Worm (Caenorhabditis elegans) whole organism, L2 larva: ENCODE measurements around the gene nep-5.
A peak's percentile ranks its signal among the peaks of the same experiment; 100 is the strongest.

Source experiments
- C34F6.9 ChIP-seq: fragments of 150-350 bp; optimal IDR thresholded peaks from 2 replicates; lab custom pipeline; 2014; ENCODE audit warnings: missing biosample characterization, missing genetic modification characterization
- F13H6.1 ChIP-seq: sonication (generic microtip); optimal IDR thresholded peaks from 2 replicates; lab custom pipeline; 2016; ENCODE audit warnings: missing genetic modification characterization, missing compliant biosample characterization
- R02D3.7 ChIP-seq: fragments of 150-350 bp; optimal IDR thresholded peaks from 2 replicates; lab custom pipeline; 2014; ENCODE audit warnings: missing biosample characterization, missing genetic modification characterization
- Y55F3AM.14 ChIP-seq: fragments of 200-800 bp; sonication (Bioruptor generic); optimal IDR thresholded peaks from 2 replicates; lab custom pipeline; 2018; ENCODE audit warnings: mild to moderate bottlenecking, missing genetic modification characterization, missing compliant biosample characterization
- ZK546.5 ChIP-seq: sonication (generic microtip); optimal IDR thresholded peaks from 2 replicates; lab custom pipeline; 2017; ENCODE audit warnings: missing biosample characterization, missing genetic modification characterization
- alr-1 ChIP-seq: fragments of 150-350 bp; optimal IDR thresholded peaks from 2 replicates; lab custom pipeline; 2014; ENCODE audit warnings: missing biosample characterization, missing genetic modification characterization
- ama-1 ChIP-seq: fragments of 150-350 bp; optimal IDR thresholded peaks from 2 replicates; lab custom pipeline; 2018; ENCODE audit warnings: inconsistent platforms
- egl-27 ChIP-seq: sonication (generic microtip); optimal IDR thresholded peaks from 3 replicates; lab custom pipeline; 2017; ENCODE audit warnings: missing biosample characterization, missing genetic modification reagents, missing genetic modification characterization
- elt-3 ChIP-seq: sonication (generic microtip); optimal IDR thresholded peaks from 2 replicates; lab custom pipeline; 2017; ENCODE audit warnings: missing biosample characterization, missing genetic modification characterization
- fos-1 ChIP-seq: fragments of 150-350 bp; optimal IDR thresholded peaks from 2 replicates; lab custom pipeline; 2014; ENCODE audit warnings: missing biosample characterization, missing genetic modification characterization
- gmeb-1 ChIP-seq: fragments of 150-350 bp; optimal IDR thresholded peaks from 2 replicates; lab custom pipeline; 2014; ENCODE audit warnings: missing biosample characterization, missing genetic modification characterization
- lin-13 ChIP-seq: fragments of 150-350 bp; optimal IDR thresholded peaks from 2 replicates; lab custom pipeline; 2014; ENCODE audit warnings: missing biosample characterization, missing genetic modification reagents, missing genetic modification characterization
- lin-39 ChIP-seq: fragments of 150-350 bp; optimal IDR thresholded peaks from 2 replicates; lab custom pipeline; 2014; ENCODE audit warnings: missing biosample characterization, missing genetic modification reagents, missing genetic modification characterization
- lsy-2 ChIP-seq, 2 experiments: fragments of 150-350 bp in 1 of 2; sonication (generic microtip) in 1 of 2; optimal IDR thresholded peaks; 2 replicates each; lab custom pipeline; 2014 to 2017; ENCODE audit warnings: missing biosample characterization in 2 of 2, missing genetic modification characterization in 2 of 2
- mab-5 ChIP-seq: fragments of 150-350 bp; optimal IDR thresholded peaks from 2 replicates; lab custom pipeline; 2014; ENCODE audit warnings: missing biosample characterization, missing genetic modification characterization
- mbf-1 ChIP-seq: sonication (generic microtip); optimal IDR thresholded peaks from 2 replicates; lab custom pipeline; 2017; ENCODE audit warnings: missing biosample characterization, missing genetic modification characterization
- mdl-1 ChIP-seq, 2 experiments: fragments of 150-350 bp in 1 of 2; sonication (generic microtip) in 1 of 2; optimal IDR thresholded peaks; 2 replicates each; lab custom pipeline; 2017; ENCODE audit warnings: missing biosample characterization in 2 of 2, missing genetic modification characterization in 2 of 2
- nhr-10 ChIP-seq: sonication (generic microtip); optimal IDR thresholded peaks from 2 replicates; lab custom pipeline; 2017; ENCODE audit warnings: missing biosample characterization, missing genetic modification characterization
- nhr-11 ChIP-seq: fragments of 150-350 bp; optimal IDR thresholded peaks from 2 replicates; lab custom pipeline; 2014; ENCODE audit warnings: missing biosample characterization, missing genetic modification characterization
- nhr-12 ChIP-seq: fragments of 150-350 bp; optimal IDR thresholded peaks from 2 replicates; lab custom pipeline; 2014; ENCODE audit warnings: missing biosample characterization, missing genetic modification characterization
- nhr-21 ChIP-seq: fragments of 150-350 bp; optimal IDR thresholded peaks from 2 replicates; lab custom pipeline; 2014; ENCODE audit warnings: missing biosample characterization, missing genetic modification characterization
- nhr-23 ChIP-seq: fragments of 150-350 bp; optimal IDR thresholded peaks from 2 replicates; lab custom pipeline; 2014; ENCODE audit warnings: missing biosample characterization, missing genetic modification reagents, missing genetic modification characterization
- nhr-237 ChIP-seq: fragments of 150-350 bp; optimal IDR thresholded peaks from 2 replicates; lab custom pipeline; 2014; ENCODE audit warnings: missing biosample characterization, missing genetic modification characterization
- nhr-25 ChIP-seq: fragments of 150-350 bp; sonication (generic microtip); optimal IDR thresholded peaks from 3 replicates; lab custom pipeline; 2014; ENCODE audit warnings: missing biosample characterization, missing genetic modification characterization
- nhr-77 ChIP-seq: fragments of 150-350 bp; optimal IDR thresholded peaks from 2 replicates; lab custom pipeline; 2014; ENCODE audit warnings: missing biosample characterization, missing genetic modification characterization
- peb-1 ChIP-seq: fragments of 150-350 bp; optimal IDR thresholded peaks from 2 replicates; lab custom pipeline; 2014; ENCODE audit warnings: missing biosample characterization, missing genetic modification characterization
- skn-1 ChIP-seq: sonication (generic microtip); optimal IDR thresholded peaks from 2 replicates; lab custom pipeline; 2017; ENCODE audit warnings: missing biosample characterization, missing genetic modification characterization
- sma-3 ChIP-seq: sonication (generic microtip); optimal IDR thresholded peaks from 2 replicates; lab custom pipeline; 2016; ENCODE audit warnings: missing genetic modification reagents, missing genetic modification characterization, missing compliant biosample characterization
- sma-9 ChIP-seq, 2 experiments: fragments of 150-350 bp in 1 of 2; sonication (generic microtip) in 1 of 2; optimal IDR thresholded peaks; 2 replicates each; lab custom pipeline; 2014 to 2016; ENCODE audit warnings: missing genetic modification characterization in 2 of 2, mild to moderate bottlenecking in 1 of 2, missing biosample characterization in 1 of 2, missing compliant biosample characterization in 1 of 2, missing genetic modification reagents in 1 of 2, moderate library complexity in 1 of 2
- snpc-4 ChIP-seq: fragments of 150-350 bp; optimal IDR thresholded peaks from 2 replicates; lab custom pipeline; 2014; ENCODE audit warnings: missing biosample characterization, missing genetic modification characterization
- unc-39 ChIP-seq: fragments of 150-350 bp; optimal IDR thresholded peaks from 2 replicates; lab custom pipeline; 2014; ENCODE audit warnings: missing biosample characterization, missing genetic modification characterization
- zag-1 ChIP-seq: fragments of 150-350 bp; optimal IDR thresholded peaks from 2 replicates; lab custom pipeline; 2014; ENCODE audit warnings: missing biosample characterization, missing genetic modification characterization
- ztf-1 ChIP-seq: fragments of 200-800 bp; sonication (Bioruptor generic); conservative IDR thresholded peaks from 2 replicates; pipeline ENCODE4 v1.3.6; 2022; ENCODE audit warnings: missing genetic modification characterization, missing compliant biosample characterization
- ztf-11 ChIP-seq: sonication (generic microtip); optimal IDR thresholded peaks from 2 replicates; lab custom pipeline; 2017; ENCODE audit warnings: missing biosample characterization, missing genetic modification characterization
- ztf-4 ChIP-seq: fragments of 150-350 bp; optimal IDR thresholded peaks from 2 replicates; lab custom pipeline; 2014; ENCODE audit warnings: missing biosample characterization, missing genetic modification characterization

The nep-5 gene

ce11 chrII:5473946-5474423 lies 14.0 kb upstream of the nep-5 start, which contains the start of gene mrps-16 (continued):
- TF ChIP-seq sma-9 (GFP tag; optimal IDR thresholded peaks at IDR 0.05; lab: Kevin White, UChicago) = peak; percentile 75
- no peak for TF ChIP-seq sma-9 (tag; optimal IDR thresholded peaks at IDR 0.05; lab: Kevin White, UChicago)
- TF ChIP-seq nhr-77 (tag; lab: Kevin White, UChicago) = no peak
- TF ChIP-seq R02D3.7 (tag; lab: Kevin White, UChicago) = no peak
- TF ChIP-seq ama-1 = peak; percentile 3
- no peak for TF ChIP-seq mdl-1 (tag; optimal IDR thresholded peaks at IDR 0.05; lab: Kevin White, UChicago)
- no peak for TF ChIP-seq nhr-12 (tag; lab: Kevin White, UChicago)
- no peak for TF ChIP-seq peb-1 (tag; lab: Kevin White, UChicago)
- TF ChIP-seq alr-1 = no peak
- peak; percentile 41 for TF ChIP-seq F13H6.1 (tag; lab: Kevin White, UChicago)
- TF ChIP-seq ztf-1 (GFP tag; lab: Robert Waterston, UW) = no peak
- TF ChIP-seq lin-39 = no peak
- peak; percentile 70 for TF ChIP-seq sma-3 (GFP tag; lab: Kevin White, UChicago)
- peak; percentile 41 for TF ChIP-seq nhr-21 (tag; lab: Kevin White, UChicago)
- TF ChIP-seq nhr-237 (tag; lab: Kevin White, UChicago) = no peak
- no peak for TF ChIP-seq Y55F3AM.14 (GFP tag; lab: Kevin White, UChicago)
- no peak for TF ChIP-seq ZK546.5 (tag; lab: Kevin White, UChicago)
- TF ChIP-seq egl-27 = no peak
- no peak for TF ChIP-seq nhr-25 (tag; lab: Kevin White, UChicago)
- peak; percentile 65 for TF ChIP-seq snpc-4 (tag; lab: Kevin White, UChicago)

ce11 chrII:5474946-5475345 lies 13.0 kb upstream of the nep-5 start, which contains the start of gene ilcr-2:
TSS of gene ilcr-2 (plus strand) at chrII:5475246.
- no peak for TF ChIP-seq lin-39
- no peak for TF ChIP-seq fos-1 (tag; lab: Kevin White, UChicago)
- TF ChIP-seq nhr-12 (tag; lab: Kevin White, UChicago) = no peak
- TF ChIP-seq lin-13 = no peak
- TF ChIP-seq ztf-11 (tag; lab: Kevin White, UChicago) = no peak
- TF ChIP-seq nhr-23 = no peak
- TF ChIP-seq Y55F3AM.14 (GFP tag; lab: Kevin White, UChicago) = no peak
- TF ChIP-seq nhr-21 (tag; lab: Kevin White, UChicago) = no peak
- TF ChIP-seq nhr-10 (tag; lab: Kevin White, UChicago) = no peak
- TF ChIP-seq lsy-2 (tag; optimal IDR thresholded peaks at IDR 0.05; lab: Kevin White, UChicago) = no peak
- TF ChIP-seq sma-9 (GFP tag; optimal IDR thresholded peaks at IDR 0.05; lab: Kevin White, UChicago) = no peak
- no peak for TF ChIP-seq sma-9 (tag; optimal IDR thresholded peaks at IDR 0.05; lab: Kevin White, UChicago)
- TF ChIP-seq nhr-25 (tag; lab: Kevin White, UChicago) = no peak
- TF ChIP-seq C34F6.9 (tag; lab: Kevin White, UChicago) = no peak
- no peak for TF ChIP-seq nhr-11
- TF ChIP-seq R02D3.7 (tag; lab: Kevin White, UChicago) = no peak
- no peak for TF ChIP-seq peb-1 (tag; lab: Kevin White, UChicago)

ce11 chrII:5478318-5478717 lies 9.6 kb upstream of the nep-5 start, which contains the start of gene F56D1.1:
TSS of gene F56D1.1 (plus strand) at chrII:5478618.
- TF ChIP-seq mab-5 (tag; lab: Kevin White, UChicago) = no peak
- TF ChIP-seq sma-9 (GFP tag; optimal IDR thresholded peaks at IDR 0.05; lab: Kevin White, UChicago) = no peak
- TF ChIP-seq sma-9 (tag; optimal IDR thresholded peaks at IDR 0.05; lab: Kevin White, UChicago) = no peak
- TF ChIP-seq skn-1 (tag; lab: Kevin White, UChicago) = no peak
- TF ChIP-seq unc-39 = no peak
- TF ChIP-seq zag-1 (tag; lab: Kevin White, UChicago) = no peak

- TF ChIP-seq skn-1 (tag; lab: Kevin White, UChicago) (no peak), nhr-23 (no peak), ztf-4 (tag; lab: Kevin White, UChicago) (no peak), elt-3 (tag; lab: Kevin White, UChicago) (no peak), mdl-1 (tag; optimal IDR thresholded peaks at IDR 0.05; lab: Kevin White, UChicago) (no peak), mbf-1 (no peak), lin-39 (no peak), gmeb-1 (tag; lab: Kevin White, UChicago) (no peak), egl-27 (no peak)
These were observed 6.0 kb upstream of the nep-5 start, which contains the start of gene cal-8 for ce11 chrII:5481982-5482381. TSS of gene cal-8 (minus strand) at chrII:5482041.
